Worm (Caenorhabditis elegans): ENCODE results near the gene srlf-13.

srlf-13 gene

ce11 chrIV:10896512-10896911 lies at the start of gene srlf-13:
srlf-13 (minus strand) TSS chrIV:10896612.
- TF ChIP-seq unc-62 (GFP tag; optimal IDR thresholded peaks at IDR 0.05) = no peak

DNA sequence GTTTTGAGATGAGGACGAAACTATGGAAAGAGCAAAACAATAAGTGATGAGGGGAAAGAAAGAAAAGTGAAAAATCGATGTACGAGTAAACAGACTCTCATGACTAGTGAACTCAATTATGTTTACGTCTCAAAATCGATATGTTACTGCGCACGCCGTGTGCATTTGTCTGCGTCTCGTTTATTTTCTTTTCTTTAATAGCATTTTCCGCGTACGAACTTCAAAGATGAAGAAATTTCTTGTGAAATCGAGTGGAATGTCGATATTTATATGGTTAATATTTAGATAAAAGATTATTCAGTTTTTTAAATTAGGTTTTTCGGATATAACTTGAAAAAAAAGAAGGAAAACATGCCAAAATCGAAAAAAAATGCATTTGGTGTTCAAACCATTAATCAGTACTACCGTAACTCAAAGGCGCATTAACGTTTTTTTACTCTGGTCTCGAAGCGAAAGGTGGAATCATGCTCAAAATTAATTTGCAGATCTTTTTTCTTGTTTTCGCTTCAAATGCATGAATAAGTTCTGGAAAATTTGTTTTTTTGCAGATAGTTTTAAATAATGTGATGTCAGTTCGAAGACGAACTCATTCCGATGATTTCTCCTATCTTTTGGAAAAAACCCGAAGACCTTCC lies 40.6 kb upstream of the srlf-13 start, which contains the start of gene fic-1:
Gene fic-1 (plus strand): TSS at position 549 of the 635 bp plus-strand sequence.
- no peak for TF ChIP-seq unc-62 (GFP tag; optimal IDR thresholded peaks at IDR 0.05)

ce11 chrIV:10935853-10936491 lies 39.6 kb upstream of the srlf-13 start, which contains the start of gene lgg-2:
lgg-2 (minus strand) TSS chrIV:10935903.
- TF ChIP-seq unc-62 (GFP tag; optimal IDR thresholded peaks at IDR 0.05) = no peak

DNA sequence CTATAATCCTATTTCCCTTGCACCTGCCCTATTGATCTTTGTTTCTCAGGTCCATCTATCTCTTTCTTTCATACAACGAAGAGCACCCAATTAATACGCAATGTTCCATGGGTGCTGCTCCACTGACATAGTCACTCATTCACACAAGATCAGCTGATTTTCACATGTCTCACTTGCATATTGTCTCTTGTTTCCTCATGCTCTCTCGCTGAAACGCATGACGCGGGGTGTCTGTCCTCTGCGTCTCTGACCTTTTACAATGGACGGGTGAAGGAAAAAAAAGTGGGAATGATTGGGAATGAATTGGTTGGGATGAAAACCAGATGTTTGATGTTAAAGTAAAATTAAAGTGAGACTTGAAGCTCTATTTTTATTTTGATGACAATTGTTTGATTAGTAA lies 38.9 kb upstream of the srlf-13 start:
- no peak for TF ChIP-seq unc-62 (GFP tag; optimal IDR thresholded peaks at IDR 0.05)

DNA sequence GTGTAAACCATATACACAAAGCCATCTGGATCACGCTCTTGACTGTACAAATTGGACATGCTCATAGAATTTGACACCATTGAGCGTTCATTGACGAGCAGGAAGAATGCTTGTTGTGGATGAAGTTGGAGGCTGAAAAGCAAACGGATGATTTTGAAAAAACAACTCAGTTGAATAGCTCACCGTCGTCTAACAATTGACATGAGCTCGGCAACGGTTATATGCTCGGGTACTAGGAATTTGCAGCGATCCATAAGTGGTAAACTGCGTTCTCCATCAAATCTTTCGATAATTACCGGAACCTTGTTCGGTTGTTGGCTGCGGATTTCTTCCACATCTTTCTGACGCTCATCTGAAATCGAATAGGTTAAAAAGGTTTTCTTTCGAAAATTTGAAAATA lies 38.4 kb upstream of the srlf-13 start:
- TF ChIP-seq unc-62 (GFP tag; optimal IDR thresholded peaks at IDR 0.05) = no peak

ce11 chrIV:10933777-10934546 lies 37.5 kb upstream of the srlf-13 start:
- no peak for TF ChIP-seq unc-62 (GFP tag; optimal IDR thresholded peaks at IDR 0.05)

ce11 chrIV:10933062-10933552 lies 36.7 kb upstream of the srlf-13 start, which contains the start of the genes dnc-1 and lsm-7:
dnc-1 (minus strand) TSS chrIV:10933203.
lsm-7 (plus strand) TSS chrIV:10933502.
- no peak for TF ChIP-seq unc-62 (GFP tag; optimal IDR thresholded peaks at IDR 0.05)

DNA sequence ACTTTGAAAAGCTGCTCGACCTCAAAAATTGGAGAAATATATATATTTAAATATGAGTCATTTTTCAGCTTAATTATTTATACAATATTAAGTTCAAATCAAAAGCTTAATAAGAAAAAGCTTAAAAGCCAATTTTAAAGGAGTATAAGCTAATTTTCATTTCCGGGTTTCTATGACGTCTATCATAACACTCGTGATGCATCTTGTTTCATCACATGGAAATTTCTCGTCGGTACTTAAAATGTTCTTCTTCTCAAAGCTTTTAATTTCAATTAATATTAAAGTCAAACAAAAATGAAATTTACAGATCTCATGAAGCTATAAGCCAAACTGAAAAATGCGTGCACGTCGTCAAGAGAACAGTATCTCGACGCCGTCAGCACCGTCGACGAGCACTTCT lies 23.4 kb upstream of the srlf-13 start, which contains the start of gene rbr-2:
Gene rbr-2 (plus strand): TSS at position 301 of the 400 bp plus-strand sequence.
- no peak for TF ChIP-seq unc-62 (GFP tag; optimal IDR thresholded peaks at IDR 0.05)

- TF ChIP-seq unc-62 (GFP tag; optimal IDR thresholded peaks at IDR 0.05) = no peak
Observed at ce11 chrIV:10918877-10919560, 22.6 kb upstream of the srlf-13 start.

ce11 chrIV:10916134-10916533 lies 19.7 kb upstream of the srlf-13 start:
- no peak for TF ChIP-seq unc-62 (GFP tag; optimal IDR thresholded peaks at IDR 0.05)

DNA sequence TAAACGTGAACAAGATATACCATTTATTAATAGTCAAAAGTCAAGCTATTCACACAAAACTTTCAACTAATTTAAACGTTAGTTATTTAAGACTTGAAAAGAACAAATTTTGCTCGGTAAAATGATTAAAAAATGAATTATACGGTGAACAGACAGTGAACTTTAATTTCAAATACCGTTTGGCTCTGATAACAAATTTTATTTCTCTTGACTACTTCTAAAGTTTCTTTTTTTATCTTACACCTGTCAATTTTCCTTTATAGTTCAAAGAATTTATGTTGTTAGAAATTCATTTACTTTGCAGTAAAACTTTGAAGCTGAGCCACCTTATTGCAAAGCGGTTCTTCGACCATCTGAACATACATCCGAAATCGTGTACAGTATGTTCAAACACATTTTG lies 19.0 kb upstream of the srlf-13 start, which contains the start of gene ZK593.3:
Gene ZK593.3 (plus strand): TSS at position 301 of the 400 bp plus-strand sequence.
- no peak for TF ChIP-seq unc-62 (GFP tag; optimal IDR thresholded peaks at IDR 0.05)

DNA sequence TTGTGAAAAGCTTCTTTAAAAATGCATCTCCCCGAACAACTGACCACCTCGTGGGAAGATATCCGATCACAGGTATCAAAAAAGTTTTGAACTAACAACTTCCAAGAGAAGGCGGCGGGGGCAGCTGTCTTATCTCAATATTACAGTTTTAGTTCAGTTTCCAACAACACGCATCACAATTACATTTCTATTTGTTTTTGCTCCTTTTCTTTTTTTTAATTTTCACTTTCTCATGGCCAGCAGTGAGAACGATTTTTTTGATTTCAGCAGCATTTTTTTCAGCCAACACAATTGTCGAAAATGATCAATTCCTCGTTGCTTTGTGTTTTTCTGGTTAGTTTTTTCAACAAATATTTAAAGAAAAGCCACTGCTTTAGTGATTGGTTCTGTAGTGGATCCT lies 16.7 kb upstream of the srlf-13 start, which contains the start of gene ZK593.2:
Gene ZK593.2 (plus strand): TSS at position 301 of the 400 bp plus-strand sequence.
- TF ChIP-seq unc-62 (GFP tag; optimal IDR thresholded peaks at IDR 0.05) = no peak

- no peak for TF ChIP-seq unc-62 (GFP tag; optimal IDR thresholded peaks at IDR 0.05)
Observed at ce11 chrIV:10909708-10910107, 13.3 kb upstream of the srlf-13 start, which contains the start of gene pyk-2. pyk-2 (plus strand) TSS chrIV:10909913.

DNA sequence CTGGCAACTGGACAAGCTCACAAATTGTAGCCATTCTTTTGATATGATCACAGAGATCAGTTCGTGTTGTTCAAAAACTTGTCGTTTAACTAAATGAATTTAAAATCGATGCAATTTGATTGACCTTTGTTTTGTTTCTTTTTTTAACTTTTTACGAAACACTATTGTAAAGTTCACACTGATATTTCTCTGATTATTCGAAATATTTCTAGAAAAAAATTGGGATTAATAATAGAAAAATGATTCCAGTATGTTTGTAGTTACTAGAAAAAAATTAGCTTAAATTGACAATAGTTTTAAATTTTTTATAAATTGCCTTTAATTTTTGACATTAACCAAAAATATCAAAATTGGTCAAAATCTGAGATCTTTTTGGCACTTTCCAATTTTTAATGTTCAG lies 12.8 kb upstream of the srlf-13 start, which contains the start of gene ZK596.2:
Gene ZK596.2 (minus strand): TSS at position 101 of the 400 bp plus-strand sequence.
- TF ChIP-seq unc-62 (GFP tag; optimal IDR thresholded peaks at IDR 0.05) = no peak

DNA sequence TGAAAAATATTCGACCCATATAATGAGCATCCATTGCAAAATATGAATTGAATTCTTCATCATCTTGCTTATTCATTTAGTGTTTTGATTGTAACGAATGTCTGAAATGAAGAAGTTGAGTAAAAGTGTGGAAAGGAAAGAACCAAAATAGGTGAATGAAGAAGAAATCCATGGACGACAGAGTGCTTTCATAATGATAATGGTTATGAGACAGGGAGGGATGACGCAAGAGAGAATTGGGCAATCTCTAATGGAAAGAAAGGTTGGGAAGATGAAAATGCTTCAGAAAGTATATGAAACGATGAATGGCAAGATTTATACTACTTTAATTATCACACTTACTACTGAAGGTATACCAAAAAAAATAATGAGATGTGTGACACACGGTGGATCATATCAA lies 7.9 kb upstream of the srlf-13 start, which contains the start of gene ZK596.3:
Gene ZK596.3 (minus strand): TSS at position 101 of the 400 bp plus-strand sequence.
- no peak for TF ChIP-seq unc-62 (GFP tag; optimal IDR thresholded peaks at IDR 0.05)

Measured in whole organism, dauer.